Fruit fly (Drosophila melanogaster) whole organism, embryonic: ENCODE results near the gene CG32645.

ENCODE experiments used
- Atf6 ChIP-seq: fragments of 200-800 bp; sonication (Bioruptor generic); IDR thresholded peaks from 2 replicates; pipeline ENCODE4 v1.3.6; 2022; ENCODE audit warnings: missing biosample characterization, missing genetic modification characterization
- Bgb ChIP-seq: fragments of 200-800 bp; sonication (Bioruptor generic); IDR thresholded peaks from 2 replicates; pipeline ENCODE4 v1.3.6; 2022; ENCODE audit warnings: missing biosample characterization, missing genetic modification characterization; ENCODE audit not compliant: partially characterized antibody
- CG11504 ChIP-seq: fragments of 200-800 bp; sonication (Bioruptor generic); optimal IDR thresholded peaks from 3 replicates; lab custom pipeline; 2019; ENCODE audit warnings: missing biosample characterization, mild to moderate bottlenecking, missing genetic modification characterization, moderate library complexity
- CG12236 ChIP-seq: fragments of 200-800 bp; sonication (Bioruptor generic); optimal IDR thresholded peaks from 2 replicates; lab custom pipeline; 2016; ENCODE audit warnings: missing biosample characterization, missing genetic modification characterization
- CG13287 ChIP-seq: fragments of 200-800 bp; sonication (Bioruptor generic); IDR thresholded peaks from 2 replicates; pipeline ENCODE4 v1.3.6; 2022; ENCODE audit warnings: missing biosample characterization, missing genetic modification characterization; ENCODE audit not compliant: partially characterized antibody
- CG17385 ChIP-seq: fragments of 200-800 bp; sonication (Bioruptor generic); optimal IDR thresholded peaks from 3 replicates; lab custom pipeline; 2018; ENCODE audit warnings: missing biosample characterization, mild to moderate bottlenecking, missing genetic modification characterization
- CG17612 ChIP-seq: fragments of 200-800 bp; sonication (Bioruptor generic); IDR thresholded peaks from 2 replicates; pipeline ENCODE4 v1.3.6; 2022; ENCODE audit warnings: missing biosample characterization, missing genetic modification characterization
- CG2116 ChIP-seq: fragments of 200-800 bp; sonication (Bioruptor generic); optimal IDR thresholded peaks from 3 replicates; lab custom pipeline; 2018; ENCODE audit warnings: missing biosample characterization, mild to moderate bottlenecking, missing genetic modification characterization
- CG2875 ChIP-seq: fragments of 200-800 bp; sonication (Bioruptor generic); optimal IDR thresholded peaks from 2 replicates; lab custom pipeline; 2017; ENCODE audit warnings: missing biosample characterization, mild to moderate bottlenecking, missing genetic modification characterization, missing genetic modification reagents
- CG4730 ChIP-seq: fragments of 200-800 bp; sonication (Bioruptor generic); IDR thresholded peaks from 2 replicates; pipeline ENCODE4 v1.3.6; 2022; ENCODE audit warnings: missing biosample characterization, missing genetic modification characterization
- Chrac-16 ChIP-seq: fragments of 200-800 bp; sonication (Bioruptor generic); optimal IDR thresholded peaks from 3 replicates; lab custom pipeline; 2016; ENCODE audit warnings: missing biosample characterization, missing genetic modification characterization
- D ChIP-seq, 2 experiments: fragments of 200-800 bp in 1 of 2; fragments of >200 bp in 1 of 2; sonication (Bioruptor generic) in 1 of 2; optimal IDR thresholded peaks; 2 replicates in 1 of 2; 3 replicates in 1 of 2; lab custom pipeline; 2017; ENCODE audit warnings: mild to moderate bottlenecking in 1 of 2, missing biosample characterization in 1 of 2, missing genetic modification characterization in 1 of 2, missing genetic modification reagents in 1 of 2
- Dref ChIP-seq: fragments of 200-800 bp; sonication (Bioruptor generic); IDR thresholded peaks from 2 replicates; pipeline ENCODE4 v1.3.6; 2022; ENCODE audit warnings: missing biosample characterization, missing genetic modification characterization
- E2f2 ChIP-seq: fragments of 200-800 bp; sonication (Bioruptor generic); IDR thresholded peaks from 2 replicates; pipeline ENCODE4 v1.3.6; 2022; ENCODE audit warnings: missing biosample characterization, missing genetic modification characterization
- Ets97D ChIP-seq: fragments of 200-800 bp; sonication (Bioruptor generic); optimal IDR thresholded peaks from 3 replicates; lab custom pipeline; 2016; ENCODE audit warnings: missing biosample characterization, missing genetic modification characterization
- GATAe ChIP-seq: fragments of 200-800 bp; sonication (Bioruptor generic); conservative IDR thresholded peaks from 2 replicates; pipeline ENCODE4 v1.3.6; 2022; ENCODE audit warnings: missing biosample characterization, missing genetic modification characterization
- H2.0 ChIP-seq: fragments of 200-800 bp; sonication (Bioruptor generic); IDR thresholded peaks from 2 replicates; pipeline ENCODE4 v1.3.6; 2022; ENCODE audit warnings: missing biosample characterization, missing genetic modification characterization
- HLH4C ChIP-seq: fragments of 200-800 bp; sonication (Bioruptor generic); IDR thresholded peaks from 3 replicates; pipeline ENCODE4 v1.3.6; 2022; ENCODE audit warnings: missing biosample characterization, missing genetic modification characterization; ENCODE audit not compliant: partially characterized antibody
- Hr39 ChIP-seq: fragments of >200 bp; optimal IDR thresholded peaks from 2 replicates; lab custom pipeline; 2017
- Jarid2 ChIP-seq: fragments of 200-800 bp; sonication (Bioruptor generic); optimal IDR thresholded peaks from 3 replicates; lab custom pipeline; 2017; ENCODE audit warnings: mild to moderate bottlenecking, missing biosample characterization, missing genetic modification reagents, missing genetic modification characterization
- Med ChIP-seq: fragments of 200-800 bp; sonication (Bioruptor generic); peaks from one replicate; lab custom pipeline; 2016; ENCODE audit warnings: missing biosample characterization, missing genetic modification characterization, mild to moderate bottlenecking, inconsistent platforms, moderate library complexity
- NK7.1 ChIP-seq: fragments of 200-800 bp; sonication (Bioruptor generic); optimal IDR thresholded peaks from 3 replicates; lab custom pipeline; 2016; ENCODE audit warnings: missing biosample characterization, missing genetic modification characterization
- Opbp ChIP-seq: fragments of 200-800 bp; sonication (Bioruptor generic); IDR thresholded peaks from 3 replicates; pipeline ENCODE4 v1.3.6; 2022; ENCODE audit warnings: missing biosample characterization, missing genetic modification characterization; ENCODE audit not compliant: partially characterized antibody
- Optix ChIP-seq: fragments of 200-800 bp; sonication (Bioruptor generic); IDR thresholded peaks from 3 replicates; pipeline ENCODE4 v1.3.6; 2022; ENCODE audit warnings: missing biosample characterization, missing genetic modification characterization
- Scr ChIP-seq: fragments of 200-800 bp; sonication (Bioruptor generic); IDR thresholded peaks from 2 replicates; pipeline ENCODE4 v1.3.6; 2022; ENCODE audit warnings: missing biosample characterization, missing genetic modification characterization; ENCODE audit not compliant: partially characterized antibody
- Sox102F ChIP-seq: fragments of 200-800 bp; sonication (Bioruptor generic); optimal IDR thresholded peaks from 2 replicates; lab custom pipeline; 2018; ENCODE audit warnings: missing biosample characterization, mild to moderate bottlenecking, missing genetic modification characterization, moderate library complexity
- ac ChIP-seq: fragments of 200-800 bp; sonication (Bioruptor generic); optimal IDR thresholded peaks from 3 replicates; lab custom pipeline; 2017; ENCODE audit warnings: missing biosample characterization, mild to moderate bottlenecking, missing genetic modification characterization
- al ChIP-seq: fragments of 200-800 bp; sonication (Bioruptor generic); IDR thresholded peaks from 2 replicates; pipeline ENCODE4 v1.3.6; 2022; ENCODE audit warnings: missing biosample characterization, missing genetic modification characterization
- bbx ChIP-seq: fragments of 200-800 bp; sonication (Bioruptor generic); IDR thresholded peaks from 2 replicates; pipeline ENCODE4 v1.3.6; 2022; ENCODE audit warnings: missing biosample characterization, missing genetic modification characterization; ENCODE audit not compliant: partially characterized antibody
- bsh ChIP-seq, 2 experiments: fragments of 200-800 bp; sonication (Bioruptor generic); optimal IDR thresholded peaks; 2 replicates each; lab custom pipeline; 2017 to 2018; ENCODE audit warnings: mild to moderate bottlenecking in 2 of 2, missing biosample characterization in 2 of 2, missing genetic modification characterization in 2 of 2, moderate library complexity in 1 of 2
- chif ChIP-seq, 2 experiments: fragments of 200-800 bp; sonication (Bioruptor generic); optimal IDR thresholded peaks; 3 replicates each; lab custom pipeline; 2016; ENCODE audit warnings: missing biosample characterization in 2 of 2, missing genetic modification characterization in 2 of 2
- ci ChIP-seq: fragments of 200-800 bp; sonication (Bioruptor generic); IDR thresholded peaks from 3 replicates; pipeline ENCODE4 v1.3.6; 2022; ENCODE audit warnings: missing biosample characterization, missing genetic modification characterization
- croc ChIP-seq: fragments of 200-800 bp; sonication (Bioruptor generic); conservative IDR thresholded peaks from 3 replicates; pipeline ENCODE4 v1.3.6; 2022; ENCODE audit warnings: missing biosample characterization, missing genetic modification characterization
- esg ChIP-seq: fragments of 200-800 bp; sonication (Bioruptor generic); conservative IDR thresholded peaks from 2 replicates; pipeline ENCODE4 v1.3.6; 2022; ENCODE audit warnings: missing biosample characterization, missing genetic modification characterization
- gsb-n ChIP-seq: fragments of 200-800 bp; sonication (Bioruptor generic); optimal IDR thresholded peaks from 3 replicates; lab custom pipeline; 2018; ENCODE audit warnings: missing biosample characterization, mild to moderate bottlenecking, missing genetic modification characterization
- inv ChIP-seq: fragments of 200-800 bp; sonication (Bioruptor generic); IDR thresholded peaks from 2 replicates; pipeline ENCODE4 v1.3.6; 2022; ENCODE audit warnings: missing biosample characterization, missing genetic modification characterization; ENCODE audit not compliant: partially characterized antibody
- knrl ChIP-seq: fragments of 200-800 bp; sonication (Bioruptor generic); IDR thresholded peaks from 3 replicates; pipeline ENCODE4 v1.3.6; 2022; ENCODE audit warnings: missing biosample characterization, missing genetic modification characterization; ENCODE audit not compliant: partially characterized antibody
- lilli ChIP-seq: fragments of 200-800 bp; sonication (Bioruptor generic); optimal IDR thresholded peaks from 3 replicates; lab custom pipeline; 2016; ENCODE audit warnings: missing biosample characterization, missing genetic modification characterization
- row ChIP-seq: fragments of 200-800 bp; sonication (Bioruptor generic); IDR thresholded peaks from 3 replicates; pipeline ENCODE4 v1.3.6; 2022; ENCODE audit warnings: missing biosample characterization, missing genetic modification characterization
- slbo ChIP-seq: fragments of 200-800 bp; sonication (Bioruptor generic); IDR thresholded peaks from 2 replicates; pipeline ENCODE4 v1.3.6; 2022; ENCODE audit warnings: missing biosample characterization, missing genetic modification characterization
- sr ChIP-seq: fragments of 200-800 bp; sonication (Bioruptor generic); IDR thresholded peaks from 3 replicates; pipeline ENCODE4 v1.3.6; 2022; ENCODE audit warnings: missing biosample characterization, missing genetic modification characterization
- ssp ChIP-seq: fragments of 200-800 bp; sonication (Bioruptor generic); IDR thresholded peaks from 2 replicates; pipeline ENCODE4 v1.3.6; 2022; ENCODE audit warnings: missing biosample characterization, missing genetic modification characterization
- stwl ChIP-seq: fragments of 200-800 bp; sonication (Bioruptor generic); optimal IDR thresholded peaks from 3 replicates; lab custom pipeline; 2018; ENCODE audit warnings: missing biosample characterization, mild to moderate bottlenecking, missing genetic modification characterization, moderate library complexity
- tll ChIP-seq, 2 experiments: fragments of 200-800 bp in 1 of 2; fragments of >200 bp in 1 of 2; sonication (Bioruptor generic) in 1 of 2; optimal IDR thresholded peaks; 2 replicates each; lab custom pipeline; 2017 to 2019; ENCODE audit warnings: missing biosample characterization in 2 of 2, missing genetic modification characterization in 2 of 2, mild to moderate bottlenecking in 1 of 2, moderate library complexity in 1 of 2
- unc-4 ChIP-seq: fragments of 200-800 bp; sonication (Bioruptor generic); IDR thresholded peaks from 2 replicates; pipeline ENCODE4 v1.3.6; 2022; ENCODE audit warnings: missing biosample characterization, missing genetic modification characterization; ENCODE audit not compliant: partially characterized antibody
- vnd ChIP-seq: fragments of 200-800 bp; sonication (Bioruptor generic); IDR thresholded peaks from 3 replicates; pipeline ENCODE4 v1.3.6; 2022; ENCODE audit warnings: missing biosample characterization, missing genetic modification characterization; ENCODE audit not compliant: partially characterized antibody

Gene CG32645

dm6 chrX:13112238-13112829, 26.7 kb upstream of the CG32645 start, which contains the start of gene Chpf (continued):
- TF ChIP-seq inv (GFP tag; lab: Robert Waterston, UW) (peak; percentile 79), CG17612 (GFP tag; lab: Robert Waterston, UW) (no peak), unc-4 (GFP tag; lab: Robert Waterston, UW) (peak; percentile 65), vnd (GFP tag; lab: Robert Waterston, UW) (peak; percentile 87), CG12236 (no peak), E2f2 (peak; percentile 81), HLH4C (GFP tag; lab: Robert Waterston, UW) (peak; percentile 86), row (GFP tag; lab: Robert Waterston, UW) (peak; percentile 46; the same call in 2 of the 3 replicates), GATAe (GFP tag; lab: Robert Waterston, UW) (no peak), CG4730 (GFP tag; lab: Robert Waterston, UW) (no peak), NK7.1 (GFP tag; lab: Kevin White, UChicago) (peak; percentile 9), CG13287 (GFP tag; lab: Robert Waterston, UW) (peak; percentile 73), ci (GFP tag; lab: Robert Waterston, UW) (peak; percentile 26; the same call in 1 of the 3 replicates), CG2116 (peak; percentile 63), Atf6 (no peak), Jarid2 (GFP tag; lab: Kevin White, UChicago) (peak; percentile 66), Hr39 (lab: Kevin White, UChicago) (no peak), Med (GFP tag; lab: Kevin White, UChicago) (peak; percentile 87), bsh (GFP tag; optimal IDR thresholded peaks at IDR 0.05; lab: Kevin White, UChicago) (peak in 1 of 2 experiments; percentile 25), chif (GFP tag; optimal IDR thresholded peaks at IDR 0.05; lab: Kevin White, UChicago) (no peak), Opbp (GFP tag; lab: Robert Waterston, UW) (peak; percentile 84), D (optimal IDR thresholded peaks at IDR 0.05; lab: Kevin White, UChicago) (no peak), D (GFP tag; optimal IDR thresholded peaks at IDR 0.05; lab: Kevin White, UChicago) (no peak), stwl (peak; percentile 43), gsb-n (tag; lab: Kevin White, UChicago) (no peak), sr (GFP tag; lab: Robert Waterston, UW) (no peak), ssp (peak; percentile 83), Dref (peak; percentile 95), esg (no peak), croc (GFP tag; lab: Robert Waterston, UW) (no peak), CG2875 (GFP tag; lab: Kevin White, UChicago) (no peak), knrl (GFP tag; lab: Robert Waterston, UW) (peak; percentile 83), ac (GFP tag; lab: Kevin White, UChicago) (no peak), Optix (no peak), slbo (GFP tag; lab: Robert Waterston, UW) (peak; percentile 50; the same call in 1 of the 2 replicates), Ets97D (peak; percentile 36), Bgb (GFP tag; lab: Robert Waterston, UW) (peak; percentile 90), H2.0 (GFP tag; lab: Robert Waterston, UW) (no peak), bbx (GFP tag; lab: Robert Waterston, UW) (peak; percentile 89), Chrac-16 (GFP tag; lab: Kevin White, UChicago) (no peak), tll (GFP tag; optimal IDR thresholded peaks at IDR 0.05; lab: Kevin White, UChicago) (no peak), lilli (GFP tag; lab: Kevin White, UChicago) (peak; percentile 3), CG11504 (tag; lab: Kevin White, UChicago) (no peak), Sox102F (no peak), al (GFP tag; lab: Robert Waterston, UW) (no peak), CG17385 (GFP tag; lab: Kevin White, UChicago) (peak; percentile 6), Scr (GFP tag; lab: Robert Waterston, UW) (peak; percentile 80)
